Worm (Caenorhabditis elegans) whole organism, L1 larva: ENCODE measurements around the gene sap-49.

ENCODE experiments used
- fkh-10 ChIP-seq: sonication (generic microtip); optimal IDR thresholded peaks from 2 replicates; lab custom pipeline; 2017; ENCODE audit warnings: missing biosample characterization, missing genetic modification reagents, missing genetic modification characterization
- lin-39 ChIP-seq: fragments of 150-350 bp; optimal IDR thresholded peaks from 2 replicates; lab custom pipeline; 2014; ENCODE audit warnings: missing biosample characterization, missing genetic modification reagents, missing genetic modification characterization
- mdl-1 ChIP-seq, 2 experiments: fragments of 150-350 bp; optimal IDR thresholded peaks; 2 replicates each; lab custom pipeline; 2014 to 2017; ENCODE audit warnings: missing biosample characterization in 2 of 2, missing genetic modification characterization in 2 of 2, inconsistent platforms in 1 of 2
- nhr-90 ChIP-seq: sonication (generic microtip); optimal IDR thresholded peaks from 2 replicates; lab custom pipeline; 2016; ENCODE audit warnings: mild to moderate bottlenecking, missing genetic modification characterization, missing compliant biosample characterization; ENCODE audit not compliant: poor library complexity
- skn-1 ChIP-seq: fragments of 150-350 bp; optimal IDR thresholded peaks from 2 replicates; lab custom pipeline; 2014; ENCODE audit warnings: missing biosample characterization, missing genetic modification characterization
- snpc-4 ChIP-seq: fragments of 150-350 bp; optimal IDR thresholded peaks from 2 replicates; lab custom pipeline; 2014; ENCODE audit warnings: missing biosample characterization, missing genetic modification characterization
- ztf-11 ChIP-seq, 2 experiments: sonication (generic microtip); optimal IDR thresholded peaks; 2 replicates each; lab custom pipeline; 2016 to 2017; ENCODE audit warnings: missing genetic modification characterization in 2 of 2, missing biosample characterization in 1 of 2, missing compliant biosample characterization in 1 of 2

ce11 chrII:8008334-8008733, 27.2 kb downstream of the sap-49 start, which contains the start of gene glna-2:
- TF ChIP-seq snpc-4 (tag; lab: Kevin White, UChicago) (no peak), mdl-1 (tag; optimal IDR thresholded peaks at IDR 0.05; lab: Kevin White, UChicago) (no peak), ztf-11 (tag; optimal IDR thresholded peaks at IDR 0.05; lab: Kevin White, UChicago) (no peak), fkh-10 (GFP tag; lab: Kevin White, UChicago) (no peak), lin-39 (tag; lab: Kevin White, UChicago) (no peak), skn-1 (no peak), nhr-90 (tag; lab: Kevin White, UChicago) (no peak)
